Fruit fly (Drosophila melanogaster): ENCODE measurements around the gene CG33995.
A peak's percentile ranks its signal among the peaks of the same experiment; 100 is the strongest.

CG33995 gene

dm6 chr2L:5070797-5071579 is 27.9 kb downstream of the CG33995 start, which contains the start of gene RpL37A (continued):
- TF ChIP-seq CG2678 (tag; optimal IDR thresholded peaks at IDR 0.05) (peak; percentile 74), CG4282 (GFP tag; optimal IDR thresholded peaks at IDR 0.05) (peak; percentile 63), so (GFP tag; IDR thresholded peaks at IDR 0.05) (peak; percentile 81; the same call in 2 of the 3 replicates), CG4854 (GFP tag; optimal IDR thresholded peaks at IDR 0.05) (peak; percentile 84), Atf-2 (GFP tag; optimal IDR thresholded peaks at IDR 0.05) (peak; percentile 63), Hr51 (GFP tag; optimal IDR thresholded peaks at IDR 0.05) (peak; percentile 58 to 81), CG11560 (tag; IDR thresholded peaks at IDR 0.05) (no peak; the same call in 2 of the 3 replicates), CG30431 (GFP tag; optimal IDR thresholded peaks at IDR 0.05) (peak; percentile 63), ci (GFP tag; IDR thresholded peaks at IDR 0.05) (peak; percentile 96), CG10267 (tag; optimal IDR thresholded peaks at IDR 0.05) (peak; percentile 83), tio (GFP tag; optimal IDR thresholded peaks at IDR 0.05) (peak; percentile 28), Xrp1 (GFP tag; IDR thresholded peaks at IDR 0.05) (no peak), CG17359 (tag; optimal IDR thresholded peaks at IDR 0.05) (peak; percentile 71), CG1602 (GFP tag; optimal IDR thresholded peaks at IDR 0.05) (no peak), Nf-YA (GFP tag; IDR thresholded peaks at IDR 0.05) (peak; percentile 60), Abd-B (GFP tag; optimal IDR thresholded peaks at IDR 0.05) (no peak), zfh1 (GFP tag; IDR thresholded peaks at IDR 0.05) (peak; percentile 78), CG4820 (GFP tag; optimal IDR thresholded peaks at IDR 0.05) (peak; percentile 53), Optix (GFP tag; IDR thresholded peaks at IDR 0.05) (peak; percentile 76), CG3065 (GFP tag; optimal IDR thresholded peaks at IDR 0.05) (no peak), CG6813 (GFP tag; optimal IDR thresholded peaks at IDR 0.05) (peak; percentile 87), CG10959 (GFP tag; IDR thresholded peaks at IDR 0.05) (no peak), chif (GFP tag; optimal IDR thresholded peaks at IDR 0.05) (peak; percentile 3 to 64), CG14014 (GFP tag; IDR thresholded peaks at IDR 0.05) (peak; percentile 72), bcd (GFP tag; optimal IDR thresholded peaks at IDR 0.05) (peak; percentile 90), ase (GFP tag; IDR thresholded peaks at IDR 0.05) (peak; percentile 57; the same call in 1 of the 3 replicates), CG6272 (GFP tag; IDR thresholded peaks at IDR 0.05) (no peak), CG4360 (GFP tag; IDR thresholded peaks at IDR 0.05) (no peak), CG3726 (GFP tag; IDR thresholded peaks at IDR 0.05) (0 out of 3 replicates have a peak, but pooled peaks have one; percentile 14), HLH4C (GFP tag; IDR thresholded peaks at IDR 0.05; ENCODE audit: partially characterized antibody) (no peak; the same call in 2 of the 3 replicates), Doc3 (GFP tag; IDR thresholded peaks at IDR 0.05; ENCODE audit: partially characterized antibody) (no peak), CG10209 (GFP tag; optimal IDR thresholded peaks at IDR 0.05) (peak; percentile 81), CG5953 (GFP tag; IDR thresholded peaks at IDR 0.05) (peak; percentile 69), pros (GFP tag; optimal IDR thresholded peaks at IDR 0.05) (peak; percentile 4), CG15269 (tag; optimal IDR thresholded peaks at IDR 0.05) (peak; percentile 57), Sin3A (optimal IDR thresholded peaks at IDR 0.05) (peak; percentile 33), Ada2b (GFP tag; IDR thresholded peaks at IDR 0.05) (peak; percentile 43; the same call in 1 of the 2 replicates), Sry-δ (GFP tag; optimal IDR thresholded peaks at IDR 0.05) (peak; percentile 77), Kr (GFP tag; optimal IDR thresholded peaks at IDR 0.05) (peak; percentile 35), yki (optimal IDR thresholded peaks at IDR 0.05) (no peak), gt (GFP tag; IDR thresholded peaks at IDR 0.05) (peak; percentile 34; the same call in 1 of the 2 replicates), ash1 (GFP tag; optimal IDR thresholded peaks at IDR 0.05) (peak; percentile 74), CG3281 (GFP tag; optimal IDR thresholded peaks at IDR 0.05) (peak; percentile 89), sens-2 (GFP tag; IDR thresholded peaks at IDR 0.05) (peak; percentile 73), amos (GFP tag; IDR thresholded peaks at IDR 0.05; ENCODE audit: partially characterized antibody) (peak; percentile 48), CG11695 (GFP tag; IDR thresholded peaks at IDR 0.05) (peak; percentile 68), CG7928 (GFP tag; optimal IDR thresholded peaks at IDR 0.05) (peak; percentile 64), Bteb2 (GFP tag; optimal IDR thresholded peaks at IDR 0.05) (peak; percentile 80), pho (GFP tag; optimal IDR thresholded peaks at IDR 0.05) (peak; percentile 83), bowl (GFP tag; IDR thresholded peaks at IDR 0.05) (no peak)

Data from whole organism, embryonic.